Worm (Caenorhabditis elegans): ENCODE data around the gene mom-2.

mom-2 gene

DNA sequence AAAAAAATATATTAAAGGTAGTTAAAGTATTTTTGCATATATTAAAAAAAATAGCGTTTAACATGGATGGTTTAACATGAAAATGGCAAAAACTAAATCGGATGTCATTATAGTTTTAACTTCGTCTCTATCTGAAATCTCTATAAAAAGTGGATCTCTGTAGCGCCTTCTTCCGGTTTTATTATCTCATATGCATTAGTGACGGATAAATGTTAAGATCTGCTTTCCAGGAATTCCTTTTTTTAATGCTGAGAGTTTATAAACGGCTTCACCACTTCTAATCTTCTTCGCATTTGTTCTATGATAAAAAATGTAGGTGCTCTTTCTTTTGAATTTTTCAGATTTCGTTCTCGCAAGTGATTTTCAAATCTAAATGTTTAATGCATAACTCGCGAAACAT, 13.4 kb upstream of the mom-2 start:
- TF ChIP-seq unc-62 (GFP tag; optimal IDR thresholded peaks at IDR 0.05) (no peak), lsy-12 (tag; optimal IDR thresholded peaks at IDR 0.05) (no peak), unc-39 (tag; optimal IDR thresholded peaks at IDR 0.05) (no peak), nhr-25 (tag; optimal IDR thresholded peaks at IDR 0.05) (no peak), nhr-77 (tag; optimal IDR thresholded peaks at IDR 0.05) (no peak), zag-1 (tag; optimal IDR thresholded peaks at IDR 0.05) (no peak), lin-15B (tag; optimal IDR thresholded peaks at IDR 0.05) (no peak)

ce11 chrV:8345436-8345835, 10.4 kb upstream of the mom-2 start, which contains the start of gene C08D8.1:
Gene C08D8.1, plus strand, starts transcription at chrV:8345759.
- TF ChIP-seq nfya-1 (tag; optimal IDR thresholded peaks at IDR 0.05; ENCODE audit: insufficient read depth) (no peak), nhr-43 (tag; optimal IDR thresholded peaks at IDR 0.05; ENCODE audit: poor library complexity, severe bottlenecking) (no peak), daf-12 (tag; optimal IDR thresholded peaks at IDR 0.05) (no peak), nhr-25 (tag; optimal IDR thresholded peaks at IDR 0.05) (no peak), ceh-82 (tag; optimal IDR thresholded peaks at IDR 0.05) (no peak), nhr-77 (tag; optimal IDR thresholded peaks at IDR 0.05) (no peak), ztf-4 (tag; optimal IDR thresholded peaks at IDR 0.05) (no peak), ceh-9 (tag; optimal IDR thresholded peaks at IDR 0.05) (no peak), ceh-28 (tag; optimal IDR thresholded peaks at IDR 0.05) (no peak), nhr-11 (tag; optimal IDR thresholded peaks at IDR 0.05) (no peak), elt-3 (tag; optimal IDR thresholded peaks at IDR 0.05) (no peak), lin-39 (tag; optimal IDR thresholded peaks at IDR 0.05) (no peak), fkh-2 (tag; optimal IDR thresholded peaks at IDR 0.05) (no peak), ceh-16 (tag; optimal IDR thresholded peaks at IDR 0.05) (no peak), lsy-12 (tag; optimal IDR thresholded peaks at IDR 0.05) (no peak), pqm-1 (tag; optimal IDR thresholded peaks at IDR 0.05) (no peak), nhr-12 (tag; optimal IDR thresholded peaks at IDR 0.05) (no peak), fos-1 (tag; optimal IDR thresholded peaks at IDR 0.05) (no peak)

DNA sequence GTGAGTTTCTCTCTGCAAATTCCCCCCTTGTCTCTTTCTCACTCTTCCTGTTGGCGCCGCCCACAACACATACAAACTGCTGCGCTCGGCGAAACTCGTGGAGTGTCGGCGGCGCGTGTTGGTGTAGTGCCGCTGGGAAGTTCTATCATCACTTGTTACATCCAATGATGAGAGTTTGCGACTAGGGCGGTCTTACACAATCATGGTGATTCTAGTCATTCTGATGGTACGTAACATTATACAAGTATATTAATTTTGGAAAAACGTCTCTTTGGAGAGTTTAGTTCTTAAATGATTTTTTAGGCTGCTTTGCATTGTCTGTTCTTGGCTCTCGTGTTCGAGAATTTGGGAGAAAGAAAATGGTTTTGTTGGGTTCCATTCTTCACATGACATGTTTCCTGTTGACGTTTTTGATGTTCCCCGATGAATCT, 6.8 kb upstream of the mom-2 start:
- TF ChIP-seq skn-1 (tag; optimal IDR thresholded peaks at IDR 0.05): peak; percentile 68
- TF ChIP-seq mml-1 (tag; optimal IDR thresholded peaks at IDR 0.05): no peak
- no peak for TF ChIP-seq daf-12 (tag; optimal IDR thresholded peaks at IDR 0.05)
- no peak for TF ChIP-seq ceh-9 (tag; optimal IDR thresholded peaks at IDR 0.05)
- no peak for TF ChIP-seq nhr-76 (tag; optimal IDR thresholded peaks at IDR 0.05)
- TF ChIP-seq nhr-25 (tag; optimal IDR thresholded peaks at IDR 0.05): peak; percentile 84
- no peak for TF ChIP-seq egl-5 (tag; optimal IDR thresholded peaks at IDR 0.05)
- peak; percentile 69 for TF ChIP-seq ceh-82 (tag; optimal IDR thresholded peaks at IDR 0.05)
- TF ChIP-seq ZK546.5 (tag; optimal IDR thresholded peaks at IDR 0.05): no peak
- peak; percentile 74 for TF ChIP-seq lin-39 (tag; optimal IDR thresholded peaks at IDR 0.05)
- TF ChIP-seq fkh-2 (tag; optimal IDR thresholded peaks at IDR 0.05): no peak
- peak; percentile 13 for TF ChIP-seq fos-1 (tag; optimal IDR thresholded peaks at IDR 0.05)
- peak in 1 of 3 experiments; percentile 14 for TF ChIP-seq elt-3 (tag; optimal IDR thresholded peaks at IDR 0.05)
- peak; percentile 78 for TF ChIP-seq hmg-11 (tag; optimal IDR thresholded peaks at IDR 0.05)
- peak; percentile 89 for TF ChIP-seq nhr-43 (tag; optimal IDR thresholded peaks at IDR 0.05; ENCODE audit: poor library complexity, severe bottlenecking)
- TF ChIP-seq egl-27 (tag; optimal IDR thresholded peaks at IDR 0.05): peak; percentile 63
- peak; percentile 99 for TF ChIP-seq snpc-4 (tag; optimal IDR thresholded peaks at IDR 0.05)
- peak; percentile 98 for TF ChIP-seq ama-1 (optimal IDR thresholded peaks at IDR 0.05)
- peak; percentile 73 for TF ChIP-seq pha-4 (tag; optimal IDR thresholded peaks at IDR 0.05)
- no peak for TF ChIP-seq nhr-12 (tag; optimal IDR thresholded peaks at IDR 0.05)
- peak; percentile 45 for TF ChIP-seq nhr-77 (tag; optimal IDR thresholded peaks at IDR 0.05)
- peak; percentile 74 for TF ChIP-seq tbx-2 (tag; optimal IDR thresholded peaks at IDR 0.05)
- TF ChIP-seq ztf-4 (tag; optimal IDR thresholded peaks at IDR 0.05): no peak
- peak; percentile 19 for TF ChIP-seq elt-1 (tag; optimal IDR thresholded peaks at IDR 0.05)
- TF ChIP-seq nhr-28 (tag; optimal IDR thresholded peaks at IDR 0.05): no peak
- no peak for TF ChIP-seq eor-1 (tag; optimal IDR thresholded peaks at IDR 0.05)
- TF ChIP-seq lsy-12 (tag; optimal IDR thresholded peaks at IDR 0.05): peak; percentile 36
- TF ChIP-seq nfya-1 (tag; optimal IDR thresholded peaks at IDR 0.05; ENCODE audit: insufficient read depth): peak; percentile 94
- TF ChIP-seq unc-62 (GFP tag; optimal IDR thresholded peaks at IDR 0.05): peak; percentile 45
- peak; percentile 71 for TF ChIP-seq elt-2 (tag; optimal IDR thresholded peaks at IDR 0.05)
- TF ChIP-seq ceh-28 (tag; optimal IDR thresholded peaks at IDR 0.05): peak; percentile 75
- TF ChIP-seq unc-39 (tag; optimal IDR thresholded peaks at IDR 0.05): no peak
- no peak for TF ChIP-seq mdl-1 (tag; optimal IDR thresholded peaks at IDR 0.05)
- peak; percentile 85 for TF ChIP-seq nhr-23 (tag; optimal IDR thresholded peaks at IDR 0.05)
- TF ChIP-seq nhr-67 (tag; optimal IDR thresholded peaks at IDR 0.05): no peak
- TF ChIP-seq ceh-16 (tag; optimal IDR thresholded peaks at IDR 0.05): peak; percentile 7
- peak; percentile 9 for TF ChIP-seq zag-1 (tag; optimal IDR thresholded peaks at IDR 0.05)
- no peak for TF ChIP-seq sea-2 (GFP tag; optimal IDR thresholded peaks at IDR 0.05)
- no peak for TF ChIP-seq nhr-237 (tag; optimal IDR thresholded peaks at IDR 0.05)
- TF ChIP-seq fkh-10 (GFP tag; optimal IDR thresholded peaks at IDR 0.05): no peak
- TF ChIP-seq ztf-11 (tag; optimal IDR thresholded peaks at IDR 0.05): no peak
- TF ChIP-seq aly-2 (tag; optimal IDR thresholded peaks at IDR 0.05): peak; percentile 29
- peak; percentile 84 for TF ChIP-seq pqm-1 (tag; optimal IDR thresholded peaks at IDR 0.05)
- TF ChIP-seq lin-15B (tag; optimal IDR thresholded peaks at IDR 0.05): peak; percentile 70
- no peak for TF ChIP-seq nhr-11 (tag; optimal IDR thresholded peaks at IDR 0.05)
- TF ChIP-seq jun-1 (tag; optimal IDR thresholded peaks at IDR 0.05): peak; percentile 33
